Fruit fly (Drosophila melanogaster): ENCODE measurements around the gene Yp3.

- TF ChIP-seq Vsx2 (GFP tag; optimal IDR thresholded peaks at IDR 0.05; ENCODE audit: partially characterized antibody) (no peak), Hr78 (GFP tag; optimal IDR thresholded peaks at IDR 0.05) (no peak)
These were observed 5.9 kb downstream of the Yp3 start for dm6 chrX:13765217-13765616.

Data from whole organism, wandering third instar larva.